Fruit fly (Drosophila melanogaster): ENCODE measurements around the gene mus304.
A peak's percentile ranks its signal among the peaks of the same experiment; 100 is the strongest.

The mus304 gene

DNA sequence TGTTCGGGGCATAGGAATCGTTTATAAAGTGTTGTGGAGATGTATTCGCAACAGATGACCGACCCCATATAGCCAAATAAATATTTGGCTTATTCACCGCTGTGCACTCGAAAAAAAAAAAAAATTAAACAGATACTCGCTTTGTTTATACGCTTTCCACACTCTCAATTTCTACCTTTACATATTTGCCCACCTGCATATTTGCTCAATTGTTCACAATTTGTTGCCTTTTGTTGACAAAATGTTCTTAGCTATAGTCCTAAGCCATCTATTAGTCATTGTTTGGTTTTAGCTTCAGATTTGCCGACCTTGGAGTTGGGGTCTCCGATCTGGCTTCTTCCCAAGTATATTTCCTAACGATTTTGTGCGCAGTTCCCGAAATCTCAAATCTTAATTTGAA, 33.4 kb downstream of the mus304 start (continued):
- peak; percentile 10 for TF ChIP-seq Hmr (GFP tag; optimal IDR thresholded peaks at IDR 0.05)
- TF ChIP-seq CG6813 (GFP tag; optimal IDR thresholded peaks at IDR 0.05): peak; percentile 23
- TF ChIP-seq CG10209 (GFP tag; optimal IDR thresholded peaks at IDR 0.05): peak; percentile 1
- peak; percentile 7 for TF ChIP-seq PHDP (tag; optimal IDR thresholded peaks at IDR 0.05)
- TF ChIP-seq ATbp (GFP tag; optimal IDR thresholded peaks at IDR 0.05): peak; percentile 51
- peak; percentile 54 for TF ChIP-seq Med (GFP tag)
- TF ChIP-seq cwo (GFP tag; optimal IDR thresholded peaks at IDR 0.05): no peak
- no peak for TF ChIP-seq CG10274 (GFP tag; optimal IDR thresholded peaks at IDR 0.05)
- TF ChIP-seq zfh1 (GFP tag; IDR thresholded peaks at IDR 0.05): 0 out of 3 replicates have a peak, but pooled peaks have one; percentile 13
- peak; percentile 13 for TF ChIP-seq CG2875 (GFP tag; optimal IDR thresholded peaks at IDR 0.05)

DNA sequence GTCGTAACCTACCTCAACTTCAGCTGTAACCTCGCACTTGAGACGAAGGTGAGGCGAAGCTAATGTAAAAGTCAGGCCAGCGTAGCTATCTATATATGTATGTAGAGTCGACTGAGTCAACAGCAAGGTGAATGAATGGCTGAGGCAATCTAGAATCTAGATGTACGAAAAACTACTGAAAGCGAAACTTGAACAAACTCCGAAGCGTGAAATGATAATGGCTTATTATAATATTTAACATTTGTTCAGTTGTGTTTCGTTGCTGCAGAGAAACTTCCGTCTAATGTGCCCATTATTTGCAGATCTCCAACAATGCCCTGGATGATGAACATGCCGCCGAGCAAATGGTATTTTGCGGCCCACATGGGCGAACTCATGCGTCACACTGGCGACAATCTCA, 35.0 kb downstream of the mus304 start:
- TF ChIP-seq CG8281 (tag; optimal IDR thresholded peaks at IDR 0.05) (no peak), Lpt (GFP tag; optimal IDR thresholded peaks at IDR 0.05) (no peak), CG6765 (GFP tag; optimal IDR thresholded peaks at IDR 0.05) (no peak), CG2678 (tag; optimal IDR thresholded peaks at IDR 0.05) (peak; percentile 5), Poxn (GFP tag; IDR thresholded peaks at IDR 0.05) (no peak), cwo (GFP tag; optimal IDR thresholded peaks at IDR 0.05) (peak; percentile 15), Blimp-1 (GFP tag; optimal IDR thresholded peaks at IDR 0.05) (peak; percentile 51), ase (GFP tag; IDR thresholded peaks at IDR 0.05) (no peak), nmo (GFP tag; optimal IDR thresholded peaks at IDR 0.05) (no peak), CG8290 (GFP tag; optimal IDR thresholded peaks at IDR 0.05) (no peak), CG8290 (tag; optimal IDR thresholded peaks at IDR 0.05) (peak in 1 of 2 experiments; percentile 48), HmgZ (tag; optimal IDR thresholded peaks at IDR 0.05) (peak; percentile 3), exex (tag; optimal IDR thresholded peaks at IDR 0.05) (no peak), bcd (GFP tag; optimal IDR thresholded peaks at IDR 0.05) (peak; percentile 4), CG12744 (GFP tag; optimal IDR thresholded peaks at IDR 0.05) (no peak), CG2875 (GFP tag; optimal IDR thresholded peaks at IDR 0.05) (peak; percentile 30), CG17359 (tag; optimal IDR thresholded peaks at IDR 0.05) (peak; percentile 0), Fer1 (GFP tag; optimal IDR thresholded peaks at IDR 0.05) (peak; percentile 45), sens (GFP tag) (peak; percentile 54), ftz-f1 (GFP tag; optimal IDR thresholded peaks at IDR 0.05) (peak; percentile 1), CG10321 (GFP tag; IDR thresholded peaks at IDR 0.05) (0 out of 2 replicates have a peak, but pooled peaks have one; percentile 29), trh (GFP tag; optimal IDR thresholded peaks at IDR 0.05) (peak; percentile 5), CG12219 (GFP tag; optimal IDR thresholded peaks at IDR 0.05) (no peak), phol (tag; optimal IDR thresholded peaks at IDR 0.05) (no peak), nau (GFP tag; optimal IDR thresholded peaks at IDR 0.05) (peak; percentile 8), Hmr (GFP tag; optimal IDR thresholded peaks at IDR 0.05) (peak; percentile 63), sug (tag; optimal IDR thresholded peaks at IDR 0.05) (no peak), CG30431 (GFP tag; optimal IDR thresholded peaks at IDR 0.05) (no peak), lab (GFP tag; optimal IDR thresholded peaks at IDR 0.05) (peak; percentile 58), Trl (optimal IDR thresholded peaks at IDR 0.05) (no peak), Trl (GFP tag; optimal IDR thresholded peaks at IDR 0.05) (no peak), hkb (optimal IDR thresholded peaks at IDR 0.05) (no peak), hkb (GFP tag; IDR thresholded peaks at IDR 0.05) (0 out of 2 replicates have a peak, but pooled peaks have one; percentile 22), CG17568 (GFP tag; optimal IDR thresholded peaks at IDR 0.05) (peak; percentile 10), mam (GFP tag; optimal IDR thresholded peaks at IDR 0.05) (no peak), hth (optimal IDR thresholded peaks at IDR 0.05) (no peak), CG10209 (GFP tag; optimal IDR thresholded peaks at IDR 0.05) (peak; percentile 41), Dll (GFP tag; IDR thresholded peaks at IDR 0.05; ENCODE audit: partially characterized antibody) (no peak), dimm (GFP tag; IDR thresholded peaks at IDR 0.05) (no peak), HHEX (GFP tag; optimal IDR thresholded peaks at IDR 0.05) (peak; percentile 18), caup (GFP tag; optimal IDR thresholded peaks at IDR 0.05; ENCODE audit: severe bottlenecking) (peak; percentile 16), unpg (GFP tag; optimal IDR thresholded peaks at IDR 0.05) (peak; percentile 11), Hr39 (optimal IDR thresholded peaks at IDR 0.05) (no peak), CG6813 (GFP tag; optimal IDR thresholded peaks at IDR 0.05) (peak; percentile 11)
